Worm (Caenorhabditis elegans): ENCODE data around the gene B0034.7.

ce11 chrII:5969303-5969702, 7.9 kb downstream of the B0034.7 start, which contains the start of gene B0034.4:
- no peak for TF ChIP-seq cog-1 (tag; optimal IDR thresholded peaks at IDR 0.05)
- no peak for TF ChIP-seq tab-1 (GFP tag; IDR thresholded peaks at IDR 0.05)
- TF ChIP-seq flt-1 (GFP tag; IDR thresholded peaks at IDR 0.05), result no peak
- no peak for TF ChIP-seq med-1 (GFP tag; optimal IDR thresholded peaks at IDR 0.05; ENCODE audit: insufficient read depth)
- TF ChIP-seq ref-1 (GFP tag; conservative IDR thresholded peaks at IDR 0.05), result no peak
- no peak for TF ChIP-seq ztf-23 (GFP tag; IDR thresholded peaks at IDR 0.05)
- TF ChIP-seq klf-2 (GFP tag; conservative IDR thresholded peaks at IDR 0.05), result no peak
- no peak for TF ChIP-seq T22C8.4 (GFP tag; IDR thresholded peaks at IDR 0.05)
- TF ChIP-seq ztf-29 (GFP tag; IDR thresholded peaks at IDR 0.05), result no peak

All from whole organism, midembryonic.